Worm (Caenorhabditis elegans): ENCODE data around the gene scl-9.

scl-9 gene

ce11 chrIV:13025853-13026343 is 21.1 kb upstream of the scl-9 start (continued):
- no peak for TF ChIP-seq rnt-1 (tag; optimal IDR thresholded peaks at IDR 0.05)
- TF ChIP-seq pax-3 (tag; optimal IDR thresholded peaks at IDR 0.05): no peak
- TF ChIP-seq sox-4 (tag; optimal IDR thresholded peaks at IDR 0.05): no peak
- no peak for TF ChIP-seq mdl-1 (tag; optimal IDR thresholded peaks at IDR 0.05)

ce11 chrIV:13026762-13027161 is 20.2 kb upstream of the scl-9 start:
- TF ChIP-seq mab-9 (GFP tag; IDR thresholded peaks at IDR 0.05) (no peak), nhr-20 (tag; optimal IDR thresholded peaks at IDR 0.05) (no peak), efl-1 (optimal IDR thresholded peaks at IDR 0.05) (no peak), efl-1 (GFP tag; optimal IDR thresholded peaks at IDR 0.05 in 1 of 2) (peak in 1 of 2 experiments; percentile 70), unc-30 (tag; optimal IDR thresholded peaks at IDR 0.05) (no peak), elt-2 (tag; optimal IDR thresholded peaks at IDR 0.05) (peak; percentile 75)

- TF ChIP-seq egl-13 (tag; optimal IDR thresholded peaks at IDR 0.05) (peak; percentile 63), lin-14 (GFP tag; optimal IDR thresholded peaks at IDR 0.05) (peak; percentile 70), aly-2 (tag; optimal IDR thresholded peaks at IDR 0.05) (no peak), nhr-47 (tag; optimal IDR thresholded peaks at IDR 0.05) (no peak), nhr-71 (tag; optimal IDR thresholded peaks at IDR 0.05) (peak; percentile 23), fkh-8 (tag; optimal IDR thresholded peaks at IDR 0.05) (peak; percentile 8), ceh-82 (tag; optimal IDR thresholded peaks at IDR 0.05) (no peak), tbx-2 (tag; optimal IDR thresholded peaks at IDR 0.05) (peak; percentile 42), sup-37 (GFP tag; optimal IDR thresholded peaks at IDR 0.05) (no peak), ztf-11 (tag; optimal IDR thresholded peaks at IDR 0.05) (peak in 1 of 2 experiments; percentile 15), unc-86 (tag; optimal IDR thresholded peaks at IDR 0.05) (peak; percentile 1)
These were observed 18.9 kb upstream of the scl-9 start for ce11 chrIV:13027801-13028641.

- peak; percentile 16 for TF ChIP-seq blmp-1 (tag; optimal IDR thresholded peaks at IDR 0.05)
- peak in 2 of 3 experiments; percentile 2 to 36 for TF ChIP-seq dpl-1 (GFP tag; optimal IDR thresholded peaks at IDR 0.05)
- peak; percentile 29 to 44 for TF ChIP-seq efl-1 (optimal IDR thresholded peaks at IDR 0.05)
- TF ChIP-seq efl-1 (GFP tag; optimal IDR thresholded peaks at IDR 0.05 in 1 of 2): peak; percentile 68 to 95
- TF ChIP-seq elt-3 (tag; optimal IDR thresholded peaks at IDR 0.05): no peak
- peak; percentile 47 for TF ChIP-seq F16B12.6 (tag; optimal IDR thresholded peaks at IDR 0.05)
- TF ChIP-seq fkh-8 (tag; optimal IDR thresholded peaks at IDR 0.05): no peak
- TF ChIP-seq elt-2 (tag; optimal IDR thresholded peaks at IDR 0.05): peak; percentile 3
- TF ChIP-seq nhr-71 (tag; optimal IDR thresholded peaks at IDR 0.05): no peak
- TF ChIP-seq lsy-2 (tag; optimal IDR thresholded peaks at IDR 0.05): no peak
- no peak for TF ChIP-seq xbp-1 (tag; optimal IDR thresholded peaks at IDR 0.05)
- no peak for TF ChIP-seq ets-5 (GFP tag; IDR thresholded peaks at IDR 0.05)
- TF ChIP-seq aly-2 (tag; optimal IDR thresholded peaks at IDR 0.05): no peak
These were observed 17.9 kb upstream of the scl-9 start for ce11 chrIV:13028746-13029673.

- TF ChIP-seq elt-3 (tag; optimal IDR thresholded peaks at IDR 0.05): peak in 1 of 6 experiments; percentile 11
- peak; percentile 3 for TF ChIP-seq C16A3.4 (tag; optimal IDR thresholded peaks at IDR 0.05)
- peak; percentile 21 for TF ChIP-seq snu-23 (GFP tag; optimal IDR thresholded peaks at IDR 0.05)
- no peak for TF ChIP-seq nhr-90 (tag; optimal IDR thresholded peaks at IDR 0.05; ENCODE audit: poor library complexity)
- TF ChIP-seq ztf-4 (tag; optimal IDR thresholded peaks at IDR 0.05): no peak
- TF ChIP-seq lin-35 (GFP tag; optimal IDR thresholded peaks at IDR 0.05): peak; percentile 17 to 19
- TF ChIP-seq alr-1 (tag; optimal IDR thresholded peaks at IDR 0.05; ENCODE audit: borderline replicate concordance): no peak
- TF ChIP-seq blmp-1 (tag; optimal IDR thresholded peaks at IDR 0.05): peak; percentile 32
- TF ChIP-seq sup-37 (GFP tag; optimal IDR thresholded peaks at IDR 0.05): no peak
- peak; percentile 22 for TF ChIP-seq swsn-7 (tag; optimal IDR thresholded peaks at IDR 0.05)
- no peak for TF ChIP-seq zip-4 (GFP tag; optimal IDR thresholded peaks at IDR 0.05)
- no peak for TF ChIP-seq dpl-1 (GFP tag; optimal IDR thresholded peaks at IDR 0.05)
- TF ChIP-seq aly-2 (tag; optimal IDR thresholded peaks at IDR 0.05): no peak
- TF ChIP-seq nhr-237 (tag; optimal IDR thresholded peaks at IDR 0.05): no peak
- TF ChIP-seq zag-1 (tag; optimal IDR thresholded peaks at IDR 0.05): no peak
- no peak for TF ChIP-seq nhr-71 (tag; optimal IDR thresholded peaks at IDR 0.05)
These were observed 17.1 kb upstream of the scl-9 start for ce11 chrIV:13029674-13030466.

All from whole organism, L1 larva.